Fruit fly (Drosophila melanogaster): ENCODE data around the gene CG17597.

CG17597 gene

DNA sequence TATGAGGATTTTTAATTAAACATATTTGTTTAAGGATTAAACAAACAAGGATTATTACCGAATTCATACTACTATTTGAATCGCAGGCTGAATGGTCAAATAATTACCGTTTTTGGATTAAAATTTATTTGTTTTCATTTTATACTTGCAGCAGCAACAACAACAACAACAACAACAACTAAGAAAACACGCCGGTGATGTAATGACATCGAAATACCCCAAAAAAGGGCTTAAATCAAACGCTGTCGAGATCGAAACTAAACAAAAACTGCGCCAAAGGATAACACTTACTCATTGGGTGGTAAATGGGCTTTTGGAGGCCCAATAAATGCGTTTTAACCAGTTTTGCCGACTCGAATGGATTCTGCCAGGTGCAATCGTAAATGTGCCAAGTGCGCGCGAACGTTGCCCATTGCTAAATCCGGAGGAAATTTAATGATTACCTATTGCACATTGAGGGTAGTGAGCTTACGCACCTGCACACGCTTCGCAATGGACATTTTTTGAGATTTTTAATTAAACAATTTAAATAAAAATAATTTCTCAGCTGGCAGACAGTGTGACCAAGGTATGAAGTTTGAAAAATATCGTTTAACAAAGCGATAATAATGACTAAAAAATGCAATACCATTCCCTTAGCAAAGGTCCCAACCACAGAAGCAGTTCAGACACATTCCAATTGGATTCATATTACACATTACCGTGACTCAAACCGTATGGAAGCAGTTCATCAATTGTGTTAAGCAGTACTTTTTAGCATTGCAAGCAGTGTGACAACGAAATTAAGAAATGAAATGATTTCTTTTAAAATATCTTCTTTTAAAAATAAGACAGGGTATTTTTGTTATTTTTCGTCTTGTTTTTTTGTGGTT is 27.9 kb upstream of the CG17597 start, which contains the start of the genes CG10602 and mRpL13 (continued):
- TF ChIP-seq Hr39 (optimal IDR thresholded peaks at IDR 0.05) (no peak), tll (GFP tag; optimal IDR thresholded peaks at IDR 0.05) (no peak), CG33557 (GFP tag; optimal IDR thresholded peaks at IDR 0.05) (no peak), oc (tag; optimal IDR thresholded peaks at IDR 0.05) (no peak), Mad (GFP tag; optimal IDR thresholded peaks at IDR 0.05) (peak; percentile 51), slbo (GFP tag; IDR thresholded peaks at IDR 0.05) (peak; percentile 47), Sry-δ (GFP tag; optimal IDR thresholded peaks at IDR 0.05) (peak; percentile 54), CG2889 (GFP tag; IDR thresholded peaks at IDR 0.05) (no peak), Spps (tag; optimal IDR thresholded peaks at IDR 0.05) (no peak), CG1024 (GFP tag; IDR thresholded peaks at IDR 0.05) (no peak), cad (GFP tag; optimal IDR thresholded peaks at IDR 0.05) (no peak), inv (GFP tag; IDR thresholded peaks at IDR 0.05; ENCODE audit: partially characterized antibody) (no peak; the same call in 1 of the 2 replicates), CG10366 (GFP tag; IDR thresholded peaks at IDR 0.05) (no peak), CG11696 (GFP tag; IDR thresholded peaks at IDR 0.05) (no peak), gcm (GFP tag; optimal IDR thresholded peaks at IDR 0.05) (no peak), CG6854 (GFP tag; optimal IDR thresholded peaks at IDR 0.05) (no peak), ham (GFP tag; IDR thresholded peaks at IDR 0.05) (no peak), CG15696 (tag; optimal IDR thresholded peaks at IDR 0.05) (no peak), pzg (GFP tag; optimal IDR thresholded peaks at IDR 0.05) (peak; percentile 97), CG31388 (GFP tag; optimal IDR thresholded peaks at IDR 0.05) (no peak), ERR (GFP tag; optimal IDR thresholded peaks at IDR 0.05) (peak; percentile 17), CG7357 (GFP tag; IDR thresholded peaks at IDR 0.05) (no peak), Pdp1 (GFP tag; optimal IDR thresholded peaks at IDR 0.05) (peak in 1 of 2 experiments; percentile 95), GATAe (GFP tag; conservative IDR thresholded peaks at IDR 0.05) (no peak), salm (tag; optimal IDR thresholded peaks at IDR 0.05) (no peak), fd96Cb (tag; optimal IDR thresholded peaks at IDR 0.05) (no peak), nerfin-2 (GFP tag; IDR thresholded peaks at IDR 0.05; ENCODE audit: partially characterized antibody) (no peak), stc (GFP tag; IDR thresholded peaks at IDR 0.05) (no peak), CG10321 (GFP tag; IDR thresholded peaks at IDR 0.05) (no peak), Abd-B (GFP tag; optimal IDR thresholded peaks at IDR 0.05) (peak; percentile 82), tx (GFP tag; optimal IDR thresholded peaks at IDR 0.05) (no peak), eyg (GFP tag; optimal IDR thresholded peaks at IDR 0.05) (no peak), HLH54F (GFP tag; optimal IDR thresholded peaks at IDR 0.05) (peak; percentile 31), kay (GFP tag; optimal IDR thresholded peaks at IDR 0.05) (no peak), knrl (GFP tag; IDR thresholded peaks at IDR 0.05; ENCODE audit: partially characterized antibody) (peak; percentile 77; the same call in 1 of the 3 replicates), CG6654 (GFP tag; optimal IDR thresholded peaks at IDR 0.05) (no peak), CG31441 (GFP tag; IDR thresholded peaks at IDR 0.05) (no peak), Neu2 (GFP tag; optimal IDR thresholded peaks at IDR 0.05; ENCODE audit: borderline replicate concordance) (no peak), vfl (GFP tag; optimal IDR thresholded peaks at IDR 0.05) (no peak), luna (GFP tag; optimal IDR thresholded peaks at IDR 0.05) (no peak), Hmr (GFP tag; optimal IDR thresholded peaks at IDR 0.05) (peak; percentile 78), run (tag; optimal IDR thresholded peaks at IDR 0.05) (no peak), mld (GFP tag; IDR thresholded peaks at IDR 0.05; ENCODE audit: partially characterized antibody) (no peak), hkb (optimal IDR thresholded peaks at IDR 0.05) (no peak), hkb (GFP tag; IDR thresholded peaks at IDR 0.05) (no peak), CG7839 (tag; optimal IDR thresholded peaks at IDR 0.05) (peak; percentile 5), CG30020 (tag; optimal IDR thresholded peaks at IDR 0.05) (no peak), Scr (GFP tag; IDR thresholded peaks at IDR 0.05; ENCODE audit: partially characterized antibody) (0 out of 2 replicates have a peak, but pooled peaks have one; percentile 24), Hmx (GFP tag; optimal IDR thresholded peaks at IDR 0.05) (no peak), so (GFP tag; IDR thresholded peaks at IDR 0.05) (no peak)

All from whole organism, embryonic.